Fruit fly (Drosophila melanogaster) whole organism, embryonic: ENCODE results near the gene Tfb4.

Source experiments
- Ada2b ChIP-seq: fragments of 200-800 bp; sonication (Bioruptor generic); IDR thresholded peaks from 2 replicates; pipeline ENCODE4 v1.3.6; 2022; ENCODE audit warnings: missing biosample characterization, missing genetic modification characterization
- CG10274 ChIP-seq: fragments of 200-800 bp; sonication (Bioruptor generic); optimal IDR thresholded peaks from 3 replicates; lab custom pipeline; 2017; ENCODE audit warnings: missing biosample characterization, mild to moderate bottlenecking, missing genetic modification characterization
- CG10979 ChIP-seq: fragments of 200-800 bp; sonication (Bioruptor generic); optimal IDR thresholded peaks from 2 replicates; lab custom pipeline; 2018; ENCODE audit warnings: missing biosample characterization, mild to moderate bottlenecking, missing genetic modification characterization, moderate library complexity
- CG12104 ChIP-seq: fragments of 200-800 bp; sonication (Bioruptor generic); optimal IDR thresholded peaks from 3 replicates; lab custom pipeline; 2016; ENCODE audit warnings: missing biosample characterization, missing genetic modification characterization
- CG12391 ChIP-seq: fragments of 200-800 bp; sonication (Bioruptor generic); optimal IDR thresholded peaks from 3 replicates; lab custom pipeline; 2018; ENCODE audit warnings: missing biosample characterization, mild to moderate bottlenecking, missing genetic modification characterization, moderate library complexity
- CG12659 ChIP-seq: fragments of 200-800 bp; sonication (Bioruptor generic); optimal IDR thresholded peaks from 3 replicates; lab custom pipeline; 2017; ENCODE audit warnings: mild to moderate bottlenecking, missing biosample characterization, missing genetic modification reagents, missing genetic modification characterization
- CG13775 ChIP-seq: fragments of 200-800 bp; sonication (Bioruptor generic); optimal IDR thresholded peaks from 3 replicates; lab custom pipeline; 2017; ENCODE audit warnings: missing biosample characterization, mild to moderate bottlenecking, missing genetic modification characterization
- CG15269 ChIP-seq: fragments of 200-800 bp; sonication (Bioruptor generic); optimal IDR thresholded peaks from 2 replicates; lab custom pipeline; 2018; ENCODE audit warnings: missing biosample characterization, mild to moderate bottlenecking, missing genetic modification characterization, moderate library complexity
- CG17328 ChIP-seq: fragments of 200-800 bp; sonication (Bioruptor generic); IDR thresholded peaks from 2 replicates; pipeline ENCODE4 v1.3.6; 2022; ENCODE audit warnings: missing biosample characterization, missing genetic modification characterization
- CG17385 ChIP-seq: fragments of 200-800 bp; sonication (Bioruptor generic); optimal IDR thresholded peaks from 3 replicates; lab custom pipeline; 2018; ENCODE audit warnings: missing biosample characterization, mild to moderate bottlenecking, missing genetic modification characterization
- CG17568 ChIP-seq: fragments of 200-800 bp; sonication (Bioruptor generic); optimal IDR thresholded peaks from 2 replicates; lab custom pipeline; 2018; ENCODE audit warnings: missing biosample characterization, mild to moderate bottlenecking, missing genetic modification characterization, moderate library complexity
- CG2678 ChIP-seq: fragments of 200-800 bp; sonication (Bioruptor generic); optimal IDR thresholded peaks from 3 replicates; lab custom pipeline; 2019; ENCODE audit warnings: missing biosample characterization, mild to moderate bottlenecking, missing genetic modification characterization, moderate library complexity
- CG31441 ChIP-seq: fragments of 200-800 bp; sonication (Bioruptor generic); IDR thresholded peaks from 2 replicates; pipeline ENCODE4 v1.3.6; 2022; ENCODE audit warnings: missing biosample characterization, missing genetic modification characterization
- CG32772 ChIP-seq: fragments of 200-800 bp; sonication (Bioruptor generic); IDR thresholded peaks from 2 replicates; pipeline ENCODE4 v1.3.6; 2022; ENCODE audit warnings: missing biosample characterization, missing genetic modification characterization
- CG6683 ChIP-seq: fragments of 200-800 bp; sonication (Bioruptor generic); optimal IDR thresholded peaks from 2 replicates; lab custom pipeline; 2017; ENCODE audit warnings: missing biosample characterization, mild to moderate bottlenecking, missing genetic modification characterization, missing genetic modification reagents
- CG7839 ChIP-seq: fragments of 200-800 bp; sonication (Bioruptor generic); optimal IDR thresholded peaks from 3 replicates; lab custom pipeline; 2018; ENCODE audit warnings: missing biosample characterization, mild to moderate bottlenecking, missing genetic modification characterization, moderate library complexity
- CG7928 ChIP-seq: fragments of 200-800 bp; sonication (Bioruptor generic); optimal IDR thresholded peaks from 2 replicates; lab custom pipeline; 2017; ENCODE audit warnings: missing biosample characterization, mild to moderate bottlenecking, missing genetic modification characterization
- CG8924 ChIP-seq: fragments of 200-800 bp; optimal IDR thresholded peaks from 3 replicates; lab custom pipeline; 2019; ENCODE audit warnings: missing biosample characterization, mild to moderate bottlenecking, missing genetic modification characterization, moderate library complexity
- CG9932 ChIP-seq: fragments of 200-800 bp; sonication (Bioruptor generic); IDR thresholded peaks from 2 replicates; pipeline ENCODE4 v1.3.6; 2022; ENCODE audit warnings: missing biosample characterization, missing genetic modification characterization
- CTCF ChIP-seq: fragments of 200-800 bp; sonication (Bioruptor generic); optimal IDR thresholded peaks from 2 replicates; lab custom pipeline; 2017; ENCODE audit warnings: missing biosample characterization, mild to moderate bottlenecking, missing genetic modification characterization, moderate library complexity
- Dll ChIP-seq: fragments of 200-800 bp; sonication (Bioruptor generic); IDR thresholded peaks from 4 replicates; pipeline ENCODE4 v1.3.6; 2022; ENCODE audit warnings: missing biosample characterization, missing genetic modification characterization; ENCODE audit not compliant: partially characterized antibody
- Dref ChIP-seq: fragments of 200-800 bp; sonication (Bioruptor generic); IDR thresholded peaks from 2 replicates; pipeline ENCODE4 v1.3.6; 2022; ENCODE audit warnings: missing biosample characterization, missing genetic modification characterization
- Elba2 ChIP-seq: fragments of 200-800 bp; sonication (Bioruptor generic); optimal IDR thresholded peaks from 3 replicates; lab custom pipeline; 2016; ENCODE audit warnings: missing biosample characterization, missing genetic modification characterization
- Hmr ChIP-seq: fragments of 200-800 bp; sonication (Bioruptor generic); optimal IDR thresholded peaks from 3 replicates; lab custom pipeline; 2017; ENCODE audit warnings: mild to moderate bottlenecking, missing biosample characterization, missing genetic modification reagents, missing genetic modification characterization
- Hr3 ChIP-seq: fragments of 200-800 bp; sonication (Bioruptor generic); optimal IDR thresholded peaks from 3 replicates; lab custom pipeline; 2016; ENCODE audit warnings: missing biosample characterization, missing genetic modification characterization
- Lpt ChIP-seq: fragments of >200 bp; optimal IDR thresholded peaks from 2 replicates; lab custom pipeline; 2018; ENCODE audit warnings: missing biosample characterization, missing genetic modification characterization
- Med ChIP-seq: fragments of 200-800 bp; sonication (Bioruptor generic); peaks from one replicate; lab custom pipeline; 2016; ENCODE audit warnings: missing biosample characterization, missing genetic modification characterization, mild to moderate bottlenecking, inconsistent platforms, moderate library complexity
- Mes4 ChIP-seq: fragments of 200-800 bp; sonication (Bioruptor generic); optimal IDR thresholded peaks from 2 replicates; lab custom pipeline; 2016; ENCODE audit warnings: missing biosample characterization, missing genetic modification characterization
- Nf-YB ChIP-seq: fragments of 200-800 bp; sonication (Bioruptor generic); optimal IDR thresholded peaks from 3 replicates; lab custom pipeline; 2019; ENCODE audit warnings: missing biosample characterization, mild to moderate bottlenecking, missing genetic modification characterization, moderate library complexity
- Oli ChIP-seq: fragments of 200-800 bp; sonication (Bioruptor generic); optimal IDR thresholded peaks from 2 replicates; lab custom pipeline; 2018; ENCODE audit warnings: missing biosample characterization, mild to moderate bottlenecking, missing genetic modification characterization, moderate library complexity
- PHDP ChIP-seq: fragments of 200-800 bp; sonication (Bioruptor generic); optimal IDR thresholded peaks from 3 replicates; lab custom pipeline; 2018; ENCODE audit warnings: missing biosample characterization, mild to moderate bottlenecking, missing genetic modification characterization, moderate library complexity
- Ssrp ChIP-seq: fragments of 200-800 bp; sonication (Bioruptor generic); optimal IDR thresholded peaks from 2 replicates; lab custom pipeline; 2018; ENCODE audit warnings: missing biosample characterization, mild to moderate bottlenecking, missing genetic modification characterization, moderate library complexity
- Xbp1 ChIP-seq: fragments of 200-800 bp; sonication (Bioruptor generic); optimal IDR thresholded peaks from 3 replicates; lab custom pipeline; 2016; ENCODE audit warnings: missing biosample characterization, mild to moderate bottlenecking, missing genetic modification characterization
- abd-A ChIP-seq: fragments of 200-800 bp; sonication (Bioruptor generic); optimal IDR thresholded peaks from 3 replicates; lab custom pipeline; 2019; ENCODE audit warnings: missing biosample characterization, mild to moderate bottlenecking, missing genetic modification characterization, moderate library complexity
- bcd ChIP-seq: fragments of 200-800 bp; sonication (Bioruptor generic); optimal IDR thresholded peaks from 2 replicates; lab custom pipeline; 2017; ENCODE audit warnings: missing biosample characterization, mild to moderate bottlenecking, missing genetic modification characterization
- crp ChIP-seq, 2 experiments: fragments of 200-800 bp; sonication (Bioruptor generic); optimal IDR thresholded peaks; 2 replicates in 1 of 2; 3 replicates in 1 of 2; lab custom pipeline; 2017; ENCODE audit warnings: missing biosample characterization in 2 of 2, missing genetic modification characterization in 2 of 2, mild to moderate bottlenecking in 1 of 2, moderate library complexity in 1 of 2
- danr ChIP-seq: fragments of 200-800 bp; sonication (Bioruptor generic); IDR thresholded peaks from 2 replicates; pipeline ENCODE4 v1.3.6; 2022; ENCODE audit warnings: missing biosample characterization, missing genetic modification characterization
- dmrt99B ChIP-seq: fragments of 200-800 bp; sonication (Bioruptor generic); optimal IDR thresholded peaks from 2 replicates; lab custom pipeline; 2018; ENCODE audit warnings: missing biosample characterization, mild to moderate bottlenecking, missing genetic modification characterization, moderate library complexity
- dpn ChIP-seq, 2 experiments: fragments of 200-800 bp; sonication (Bioruptor generic); optimal IDR thresholded peaks; 3 replicates each; lab custom pipeline; 2016; ENCODE audit warnings: missing biosample characterization in 2 of 2, missing genetic modification characterization in 2 of 2
- gem ChIP-seq: fragments of 200-800 bp; sonication (Bioruptor generic); optimal IDR thresholded peaks from 2 replicates; lab custom pipeline; 2019; ENCODE audit warnings: missing biosample characterization, mild to moderate bottlenecking, missing genetic modification characterization, moderate library complexity
- mld ChIP-seq: fragments of 200-800 bp; sonication (Bioruptor generic); IDR thresholded peaks from 3 replicates; pipeline ENCODE4 v1.3.6; 2022; ENCODE audit warnings: missing biosample characterization, missing genetic modification characterization; ENCODE audit not compliant: partially characterized antibody
- phol ChIP-seq: fragments of 200-800 bp; sonication (Bioruptor generic); optimal IDR thresholded peaks from 3 replicates; lab custom pipeline; 2018; ENCODE audit warnings: missing biosample characterization, mild to moderate bottlenecking, missing genetic modification characterization, moderate library complexity
- prd ChIP-seq, 3 experiments: fragments of >200 bp in 2 of 3; fragments of 200-800 bp in 1 of 3; sonication (Bioruptor generic) in 1 of 3; optimal IDR thresholded peaks in 2 of 3; IDR thresholded peaks in 1 of 3; 2 replicates in 2 of 3; 3 replicates in 1 of 3; pipeline versions ENCODE4 v1.3.6 to Lab custom; 2017 to 2022; ENCODE audit warnings: missing biosample characterization in 1 of 3, missing genetic modification characterization in 1 of 3
- scrt ChIP-seq: fragments of 200-800 bp; sonication (Bioruptor generic); optimal IDR thresholded peaks from 2 replicates; lab custom pipeline; 2018; ENCODE audit warnings: missing biosample characterization, mild to moderate bottlenecking, missing genetic modification characterization, moderate library complexity
- sens ChIP-seq: fragments of 200-800 bp; sonication (Bioruptor generic); peaks from one replicate; lab custom pipeline; 2016; ENCODE audit warnings: missing biosample characterization, missing genetic modification characterization
- tap ChIP-seq: fragments of 200-800 bp; optimal IDR thresholded peaks from 3 replicates; lab custom pipeline; 2019; ENCODE audit warnings: missing biosample characterization, mild to moderate bottlenecking, missing genetic modification characterization, moderate library complexity

The Tfb4 gene

dm6 chr2L:1142730-1143281 is 7.7 kb downstream of the Tfb4 start, which contains the start of gene MFS3 (continued):
- TF ChIP-seq Oli (tag; lab: Kevin White, UChicago), result no peak
- peak; percentile 3 for TF ChIP-seq CG12391
- TF ChIP-seq Ada2b (GFP tag; lab: Robert Waterston, UW), result no peak
- no peak for TF ChIP-seq Nf-YB (GFP tag; lab: Kevin White, UChicago)
- TF ChIP-seq Dref (GFP tag; lab: Robert Waterston, UW), result 0 out of 2 replicates have a peak, but pooled peaks have one; percentile 29
- peak; percentile 40 for TF ChIP-seq CG17385 (GFP tag; lab: Kevin White, UChicago)
- peak; percentile 53; the same call in 1 of the 2 replicates for TF ChIP-seq CG32772 (GFP tag; lab: Robert Waterston, UW)
- TF ChIP-seq, all 482 proteins: peak for 122

- no peak for TF ChIP-seq danr (GFP tag; lab: Robert Waterston, UW)
- no peak for TF ChIP-seq Dll (GFP tag; lab: Robert Waterston, UW)
- no peak for TF ChIP-seq CG15269 (tag; lab: Kevin White, UChicago)
- TF ChIP-seq CG7928 (GFP tag; lab: Kevin White, UChicago), result no peak
- no peak for TF ChIP-seq CG7839 (tag; lab: Kevin White, UChicago)
- TF ChIP-seq abd-A (tag; lab: Kevin White, UChicago), result peak; percentile 1
- peak; percentile 93 for TF ChIP-seq scrt (GFP tag; lab: Kevin White, UChicago)
- no peak for TF ChIP-seq CG17568
- no peak for TF ChIP-seq CTCF (GFP tag; lab: Kevin White, UChicago)
- no peak for TF ChIP-seq Mes4 (GFP tag; lab: Kevin White, UChicago)
- no peak for TF ChIP-seq tap (tag; lab: Kevin White, UChicago)
- peak; percentile 11 for TF ChIP-seq Med (GFP tag; lab: Kevin White, UChicago)
- TF ChIP-seq CG17328 (GFP tag; lab: Robert Waterston, UW), result no peak
- no peak for TF ChIP-seq Elba2
- no peak for TF ChIP-seq bcd (GFP tag; lab: Kevin White, UChicago)
- no peak for TF ChIP-seq CG2678 (tag; lab: Kevin White, UChicago)
- no peak for TF ChIP-seq Ssrp
These were observed 13.5 kb downstream of the Tfb4 start for dm6 chr2L:1136993-1137392.

dm6 chr2L:1135495-1135894 is 15.0 kb downstream of the Tfb4 start:
- TF ChIP-seq CG10979 (tag; lab: Kevin White, UChicago) (no peak), Xbp1 (peak; percentile 24), mld (GFP tag; lab: Robert Waterston, UW) (no peak), PHDP (tag; lab: Kevin White, UChicago) (peak; percentile 35), crp (GFP tag; optimal IDR thresholded peaks at IDR 0.05; lab: Kevin White, UChicago) (no peak), CG17385 (GFP tag; lab: Kevin White, UChicago) (peak; percentile 7), prd (optimal IDR thresholded peaks at IDR 0.05; lab: Kevin White, UChicago) (no peak), prd (GFP tag; IDR thresholded peaks at IDR 0.05; lab: Robert Waterston, UW) (0 out of 3 replicates have a peak, but pooled peaks have one; percentile 10), CG12104 (GFP tag; lab: Kevin White, UChicago) (no peak), Lpt (GFP tag; lab: Kevin White, UChicago) (no peak), gem (tag; lab: Kevin White, UChicago) (peak; percentile 65), CG13775 (peak; percentile 16), dmrt99B (tag; lab: Kevin White, UChicago) (peak; percentile 17), CG12659 (GFP tag; lab: Kevin White, UChicago) (peak; percentile 16), CG6683 (GFP tag; lab: Kevin White, UChicago) (no peak), phol (tag; lab: Kevin White, UChicago) (peak; percentile 5), Hmr (GFP tag; lab: Kevin White, UChicago) (peak; percentile 67), dpn (GFP tag; optimal IDR thresholded peaks at IDR 0.05; lab: Kevin White, UChicago) (no peak), CG31441 (0 out of 2 replicates have a peak, but pooled peaks have one; percentile 30), CG15269 (tag; lab: Kevin White, UChicago) (peak; percentile 34), Hr3 (peak; percentile 15), CG8924 (tag; lab: Kevin White, UChicago) (peak; percentile 44), CG2678 (tag; lab: Kevin White, UChicago) (peak; percentile 60), sens (GFP tag; lab: Kevin White, UChicago) (peak; percentile 45), CG10274 (GFP tag; lab: Kevin White, UChicago) (no peak), CG9932 (GFP tag; lab: Robert Waterston, UW) (peak; percentile 12; the same call in 1 of the 2 replicates)
